Worm (Caenorhabditis elegans) whole organism, L4 larva: ENCODE data around the gene cope-1.

Experiments used
- F37D6.2 ChIP-seq: sonication (generic microtip); optimal IDR thresholded peaks from 2 replicates; lab custom pipeline; 2016; ENCODE audit warnings: mild to moderate bottlenecking, missing genetic modification characterization, missing compliant biosample characterization
- ama-1 ChIP-seq: fragments of 150-350 bp; optimal IDR thresholded peaks from 2 replicates; lab custom pipeline; 2014; ENCODE audit warnings: inconsistent platforms, mixed read lengths
- attf-4 ChIP-seq: sonication (generic microtip); optimal IDR thresholded peaks from 3 replicates; lab custom pipeline; 2017; ENCODE audit warnings: missing biosample characterization, missing genetic modification characterization
- ceh-28 ChIP-seq: fragments of 150-350 bp; optimal IDR thresholded peaks from 2 replicates; lab custom pipeline; 2014; ENCODE audit warnings: missing biosample characterization, missing genetic modification reagents, missing genetic modification characterization
- daf-8 ChIP-seq: fragments of 200-800 bp; sonication (Bioruptor generic); IDR thresholded peaks from 2 replicates; pipeline ENCODE4 v1.3.6; 2022; ENCODE audit warnings: missing genetic modification characterization, missing compliant biosample characterization
- egl-27 ChIP-seq: sonication (generic microtip); optimal IDR thresholded peaks from 3 replicates; lab custom pipeline; 2017; ENCODE audit warnings: missing biosample characterization, missing genetic modification reagents, missing genetic modification characterization
- fkh-10 ChIP-seq: fragments of 150-350 bp; optimal IDR thresholded peaks from 2 replicates; lab custom pipeline; 2014; ENCODE audit warnings: missing biosample characterization, missing genetic modification reagents, missing genetic modification characterization
- jun-1 ChIP-seq: fragments of 150-350 bp; optimal IDR thresholded peaks from 2 replicates; lab custom pipeline; 2014; ENCODE audit warnings: missing biosample characterization, missing genetic modification reagents, missing genetic modification characterization
- mdl-1 ChIP-seq, 2 experiments: fragments of 150-350 bp in 1 of 2; sonication (generic microtip) in 1 of 2; optimal IDR thresholded peaks; 2 replicates each; lab custom pipeline; 2014 to 2017; ENCODE audit warnings: missing biosample characterization in 2 of 2, missing genetic modification characterization in 2 of 2
- mxl-3 ChIP-seq: fragments of 200-800 bp; sonication (Bioruptor generic); optimal IDR thresholded peaks from 2 replicates; lab custom pipeline; 2018; ENCODE audit warnings: mild to moderate bottlenecking, missing genetic modification characterization, missing compliant biosample characterization
- unc-62 ChIP-seq, 3 experiments: fragments of 150-350 bp in 1 of 3; sonication (generic microtip); optimal IDR thresholded peaks in 2 of 3; peaks in 1 of 3; 1 replicate in 1 of 3; 2 replicates in 2 of 3; lab custom pipeline; 2014 to 2017; ENCODE audit warnings: missing biosample characterization in 3 of 3, missing genetic modification characterization in 3 of 3, missing genetic modification reagents in 3 of 3, missing genotype in 1 of 3

- no peak for TF ChIP-seq daf-8 (GFP tag; lab: Robert Waterston, UW)
- no peak for TF ChIP-seq mdl-1 (tag; optimal IDR thresholded peaks at IDR 0.05; lab: Kevin White, UChicago)
- TF ChIP-seq fkh-10 (GFP tag; lab: Kevin White, UChicago), result no peak
- no peak for TF ChIP-seq unc-62 (GFP tag; optimal IDR thresholded peaks at IDR 0.05 in 1 of 2; lab: Kevin White, UChicago)
- TF ChIP-seq unc-62 (tag; optimal IDR thresholded peaks at IDR 0.05; lab: Kevin White, UChicago), result no peak
- no peak for TF ChIP-seq jun-1 (tag; lab: Kevin White, UChicago)
- peak; percentile 43 for TF ChIP-seq mxl-3 (GFP tag; lab: Kevin White, UChicago)
- no peak for TF ChIP-seq ceh-28 (tag; lab: Kevin White, UChicago)
- TF ChIP-seq attf-4 (tag; lab: Kevin White, UChicago), result no peak
- TF ChIP-seq ama-1 (lab: Kevin White, UChicago), result no peak
- TF ChIP-seq F37D6.2 (tag; lab: Kevin White, UChicago), result no peak
- no peak for TF ChIP-seq egl-27 (tag; lab: Kevin White, UChicago)
These were observed 32.4 kb upstream of the cope-1 start, which contains the start of gene qdpr-1 for ce11 chrIII:13393647-13394046.
